Worm (Caenorhabditis elegans): ENCODE measurements around the gene T27E4.1.

- TF ChIP-seq nhr-12 (tag; optimal IDR thresholded peaks at IDR 0.05) (no peak), unc-62 (GFP tag; optimal IDR thresholded peaks at IDR 0.05) (no peak), ama-1 (optimal IDR thresholded peaks at IDR 0.05) (no peak), elt-3 (tag; optimal IDR thresholded peaks at IDR 0.05) (no peak), nhr-10 (tag; optimal IDR thresholded peaks at IDR 0.05) (no peak), egl-27 (tag; optimal IDR thresholded peaks at IDR 0.05) (no peak), alr-1 (tag; optimal IDR thresholded peaks at IDR 0.05) (no peak), ztf-11 (tag; optimal IDR thresholded peaks at IDR 0.05) (no peak), skn-1 (tag; optimal IDR thresholded peaks at IDR 0.05) (no peak), snpc-4 (tag; optimal IDR thresholded peaks at IDR 0.05) (no peak)
Measured at ce11 chrV:9127773-9128172, 35.6 kb downstream of the T27E4.1 start, which contains the start of gene F21C10.3.

Measured in whole organism, L2 larva.